Fruit fly (Drosophila melanogaster) whole organism, embryonic: ENCODE measurements around the gene ZIPIC.

Experiments
- Abd-B ChIP-seq: fragments of 200-800 bp; sonication (Bioruptor generic); optimal IDR thresholded peaks from 2 replicates; lab custom pipeline; 2018; ENCODE audit warnings: missing biosample characterization, mild to moderate bottlenecking, missing genetic modification characterization, moderate library complexity
- Adf1 ChIP-seq: fragments of 200-800 bp; sonication (Bioruptor generic); IDR thresholded peaks from 2 replicates; pipeline ENCODE4 v1.3.6; 2022; ENCODE audit warnings: missing biosample characterization, missing genetic modification characterization
- CG10979 ChIP-seq: fragments of 200-800 bp; sonication (Bioruptor generic); optimal IDR thresholded peaks from 2 replicates; lab custom pipeline; 2018; ENCODE audit warnings: missing biosample characterization, mild to moderate bottlenecking, missing genetic modification characterization, moderate library complexity
- CG11093 ChIP-seq: fragments of 200-800 bp; sonication (Bioruptor generic); IDR thresholded peaks from 3 replicates; pipeline ENCODE4 v1.3.6; 2022; ENCODE audit warnings: missing biosample characterization, missing genetic modification characterization
- CG11695 ChIP-seq: fragments of 200-800 bp; sonication (Bioruptor generic); IDR thresholded peaks from 3 replicates; pipeline ENCODE4 v1.3.6; 2022; ENCODE audit warnings: missing biosample characterization, missing genetic modification characterization
- CG12155 ChIP-seq: fragments of 200-800 bp; sonication (Bioruptor generic); optimal IDR thresholded peaks from 3 replicates; lab custom pipeline; 2016; ENCODE audit warnings: missing biosample characterization, missing genetic modification characterization
- CG12659 ChIP-seq: fragments of 200-800 bp; sonication (Bioruptor generic); optimal IDR thresholded peaks from 3 replicates; lab custom pipeline; 2017; ENCODE audit warnings: mild to moderate bottlenecking, missing biosample characterization, missing genetic modification reagents, missing genetic modification characterization
- CG13287 ChIP-seq: fragments of 200-800 bp; sonication (Bioruptor generic); IDR thresholded peaks from 2 replicates; pipeline ENCODE4 v1.3.6; 2022; ENCODE audit warnings: missing biosample characterization, missing genetic modification characterization; ENCODE audit not compliant: partially characterized antibody
- CG13775 ChIP-seq: fragments of 200-800 bp; sonication (Bioruptor generic); optimal IDR thresholded peaks from 3 replicates; lab custom pipeline; 2017; ENCODE audit warnings: missing biosample characterization, mild to moderate bottlenecking, missing genetic modification characterization
- CG14710 ChIP-seq: fragments of 200-800 bp; sonication (Bioruptor generic); optimal IDR thresholded peaks from 3 replicates; lab custom pipeline; 2019; ENCODE audit warnings: missing biosample characterization, mild to moderate bottlenecking, missing genetic modification characterization, moderate library complexity
- CG14965 ChIP-seq: fragments of 200-800 bp; sonication (Bioruptor generic); optimal IDR thresholded peaks from 2 replicates; lab custom pipeline; 2016; ENCODE audit warnings: missing biosample characterization, missing genetic modification characterization, borderline replicate concordance
- CG15269 ChIP-seq: fragments of 200-800 bp; sonication (Bioruptor generic); optimal IDR thresholded peaks from 2 replicates; lab custom pipeline; 2018; ENCODE audit warnings: missing biosample characterization, mild to moderate bottlenecking, missing genetic modification characterization, moderate library complexity
- CG16815 ChIP-seq: fragments of 200-800 bp; sonication (Bioruptor generic); optimal IDR thresholded peaks from 3 replicates; lab custom pipeline; 2017; ENCODE audit warnings: missing biosample characterization, mild to moderate bottlenecking, missing genetic modification characterization
- CG17385 ChIP-seq: fragments of 200-800 bp; sonication (Bioruptor generic); optimal IDR thresholded peaks from 3 replicates; lab custom pipeline; 2018; ENCODE audit warnings: missing biosample characterization, mild to moderate bottlenecking, missing genetic modification characterization
- CG17612 ChIP-seq: fragments of 200-800 bp; sonication (Bioruptor generic); IDR thresholded peaks from 2 replicates; pipeline ENCODE4 v1.3.6; 2022; ENCODE audit warnings: missing biosample characterization, missing genetic modification characterization
- CG18599 ChIP-seq: fragments of 200-800 bp; sonication (Bioruptor generic); optimal IDR thresholded peaks from 3 replicates; lab custom pipeline; 2017; ENCODE audit warnings: missing biosample characterization, missing genetic modification characterization, mild to moderate bottlenecking, moderate library complexity, missing genetic modification reagents
- CG2129 ChIP-seq: fragments of 200-800 bp; sonication (Bioruptor generic); IDR thresholded peaks from 2 replicates; pipeline ENCODE4 v1.3.6; 2022; ENCODE audit warnings: missing biosample characterization, missing genetic modification characterization; ENCODE audit not compliant: partially characterized antibody
- CG31388 ChIP-seq: fragments of 200-800 bp; sonication (Bioruptor generic); optimal IDR thresholded peaks from 2 replicates; lab custom pipeline; 2016; ENCODE audit warnings: missing biosample characterization, missing genetic modification characterization
- CG32532 ChIP-seq: fragments of 200-800 bp; sonication (Bioruptor generic); IDR thresholded peaks from 2 replicates; pipeline ENCODE4 v1.3.6; 2022; ENCODE audit warnings: missing biosample characterization, missing genetic modification characterization
- CG34422 ChIP-seq: fragments of 200-800 bp; sonication (Bioruptor generic); IDR thresholded peaks from 3 replicates; pipeline ENCODE4 v1.3.6; 2022; ENCODE audit warnings: missing biosample characterization, missing genetic modification characterization
- CG3726 ChIP-seq: fragments of 200-800 bp; sonication (Bioruptor generic); IDR thresholded peaks from 3 replicates; pipeline ENCODE4, ENCODE4 v1.3.6; 2022; ENCODE audit warnings: missing biosample characterization, missing genetic modification characterization
- CG5245 ChIP-seq: fragments of 200-800 bp; sonication (Bioruptor generic); optimal IDR thresholded peaks from 3 replicates; lab custom pipeline; 2016; ENCODE audit warnings: missing biosample characterization, missing genetic modification characterization
- CG6689 ChIP-seq: fragments of 200-800 bp; sonication (Bioruptor generic); IDR thresholded peaks from 2 replicates; pipeline ENCODE4 v1.3.6; 2022; ENCODE audit warnings: missing biosample characterization, missing genetic modification characterization
- CG7745 ChIP-seq: fragments of 200-800 bp; sonication (Bioruptor generic); optimal IDR thresholded peaks from 2 replicates; lab custom pipeline; 2018; ENCODE audit warnings: missing biosample characterization, mild to moderate bottlenecking, missing genetic modification characterization, moderate library complexity
- CG8281 ChIP-seq: fragments of 200-800 bp; sonication (Bioruptor generic); optimal IDR thresholded peaks from 2 replicates; lab custom pipeline; 2018; ENCODE audit warnings: missing biosample characterization, mild to moderate bottlenecking, missing genetic modification characterization, moderate library complexity
- CG8290 ChIP-seq, 3 experiments: fragments of 200-800 bp; sonication (Bioruptor generic); optimal IDR thresholded peaks; 2 replicates each; lab custom pipeline; 2016 to 2019; ENCODE audit warnings: missing biosample characterization in 3 of 3, missing genetic modification characterization in 3 of 3, mild to moderate bottlenecking in 2 of 3, moderate library complexity in 1 of 3
- CG9817 ChIP-seq: fragments of 200-800 bp; sonication (Bioruptor generic); optimal IDR thresholded peaks from 2 replicates; lab custom pipeline; 2018; ENCODE audit warnings: missing biosample characterization, mild to moderate bottlenecking, missing genetic modification characterization, moderate library complexity
- CG9932 ChIP-seq: fragments of 200-800 bp; sonication (Bioruptor generic); IDR thresholded peaks from 2 replicates; pipeline ENCODE4 v1.3.6; 2022; ENCODE audit warnings: missing biosample characterization, missing genetic modification characterization
- GATAe ChIP-seq: fragments of 200-800 bp; sonication (Bioruptor generic); conservative IDR thresholded peaks from 2 replicates; pipeline ENCODE4 v1.3.6; 2022; ENCODE audit warnings: missing biosample characterization, missing genetic modification characterization
- Hr51 ChIP-seq, 2 experiments: fragments of 200-800 bp; sonication (Bioruptor generic); optimal IDR thresholded peaks; 2 replicates in 1 of 2; 3 replicates in 1 of 2; lab custom pipeline; 2016 to 2018; ENCODE audit warnings: missing biosample characterization in 2 of 2, missing genetic modification characterization in 2 of 2, mild to moderate bottlenecking in 1 of 2, moderate library complexity in 1 of 2
- MESR4 ChIP-seq: fragments of 200-800 bp; sonication (Bioruptor generic); optimal IDR thresholded peaks from 2 replicates; lab custom pipeline; 2018; ENCODE audit warnings: missing biosample characterization, mild to moderate bottlenecking, missing genetic modification characterization, moderate library complexity
- Med ChIP-seq: fragments of 200-800 bp; sonication (Bioruptor generic); peaks from one replicate; lab custom pipeline; 2016; ENCODE audit warnings: missing biosample characterization, missing genetic modification characterization, mild to moderate bottlenecking, inconsistent platforms, moderate library complexity
- Nf-YB ChIP-seq: fragments of 200-800 bp; sonication (Bioruptor generic); optimal IDR thresholded peaks from 3 replicates; lab custom pipeline; 2019; ENCODE audit warnings: missing biosample characterization, mild to moderate bottlenecking, missing genetic modification characterization, moderate library complexity
- Rfx ChIP-seq: fragments of 200-800 bp; sonication (Bioruptor generic); IDR thresholded peaks from 2 replicates; pipeline ENCODE4 v1.3.6; 2022; ENCODE audit warnings: missing biosample characterization, missing genetic modification characterization
- Side ChIP-seq: fragments of 200-800 bp; sonication (Bioruptor generic); optimal IDR thresholded peaks from 2 replicates; lab custom pipeline; 2016; ENCODE audit warnings: missing biosample characterization, missing genetic modification characterization
- abd-A ChIP-seq: fragments of 200-800 bp; sonication (Bioruptor generic); optimal IDR thresholded peaks from 3 replicates; lab custom pipeline; 2019; ENCODE audit warnings: missing biosample characterization, mild to moderate bottlenecking, missing genetic modification characterization, moderate library complexity
- ato ChIP-seq: fragments of 200-800 bp; sonication (Bioruptor generic); IDR thresholded peaks from 2 replicates; pipeline ENCODE4 v1.3.6; 2022; ENCODE audit warnings: missing biosample characterization, missing genetic modification characterization; ENCODE audit not compliant: partially characterized antibody
- br ChIP-seq: fragments of >200 bp; optimal IDR thresholded peaks from 2 replicates; lab custom pipeline; 2017
- fd3F ChIP-seq: fragments of 200-800 bp; sonication (Bioruptor generic); optimal IDR thresholded peaks from 2 replicates; lab custom pipeline; 2018; ENCODE audit warnings: missing biosample characterization, mild to moderate bottlenecking, missing genetic modification characterization, moderate library complexity
- fru ChIP-seq: fragments of >200 bp; optimal IDR thresholded peaks from 2 replicates; lab custom pipeline; 2017
- jumu ChIP-seq: fragments of 200-800 bp; sonication (Bioruptor generic); optimal IDR thresholded peaks from 3 replicates; lab custom pipeline; 2016; ENCODE audit warnings: missing biosample characterization, missing genetic modification characterization
- knrl ChIP-seq: fragments of 200-800 bp; sonication (Bioruptor generic); IDR thresholded peaks from 3 replicates; pipeline ENCODE4 v1.3.6; 2022; ENCODE audit warnings: missing biosample characterization, missing genetic modification characterization; ENCODE audit not compliant: partially characterized antibody
- nerfin-1 ChIP-seq: fragments of 200-800 bp; sonication (Bioruptor generic); optimal IDR thresholded peaks from 3 replicates; lab custom pipeline; 2019; ENCODE audit warnings: missing biosample characterization, mild to moderate bottlenecking, missing genetic modification characterization, moderate library complexity
- p53 ChIP-seq: fragments of 200-800 bp; sonication (Bioruptor generic); optimal IDR thresholded peaks from 2 replicates; lab custom pipeline; 2016; ENCODE audit warnings: missing biosample characterization, missing genetic modification characterization
- pfk ChIP-seq: fragments of 200-800 bp; sonication (Bioruptor generic); optimal IDR thresholded peaks from 2 replicates; lab custom pipeline; 2018; ENCODE audit warnings: missing biosample characterization, mild to moderate bottlenecking, missing genetic modification characterization, moderate library complexity
- repo ChIP-seq: fragments of 200-800 bp; sonication (Bioruptor generic); optimal IDR thresholded peaks from 2 replicates; lab custom pipeline; 2016; ENCODE audit warnings: missing biosample characterization, missing genetic modification characterization
- sd ChIP-seq: fragments of 200-800 bp; sonication (Bioruptor generic); optimal IDR thresholded peaks from 3 replicates; lab custom pipeline; 2018; ENCODE audit warnings: missing biosample characterization, mild to moderate bottlenecking, missing genetic modification characterization, moderate library complexity
- slp2 ChIP-seq: fragments of 200-800 bp; sonication (Bioruptor generic); optimal IDR thresholded peaks from 2 replicates; lab custom pipeline; 2016; ENCODE audit warnings: missing biosample characterization, missing genetic modification characterization
- sqz ChIP-seq: fragments of 200-800 bp; sonication (Bioruptor generic); optimal IDR thresholded peaks from 3 replicates; lab custom pipeline; 2018; ENCODE audit warnings: missing biosample characterization, mild to moderate bottlenecking, missing genetic modification characterization
- tgo ChIP-seq: fragments of 200-800 bp; sonication (Bioruptor generic); IDR thresholded peaks from 3 replicates; pipeline ENCODE4 v1.3.6; 2022; ENCODE audit warnings: missing biosample characterization, missing genetic modification characterization
- zen ChIP-seq: fragments of 200-800 bp; sonication (Bioruptor generic); optimal IDR thresholded peaks from 3 replicates; lab custom pipeline; 2018; ENCODE audit warnings: missing biosample characterization, mild to moderate bottlenecking, missing genetic modification characterization, moderate library complexity

Gene ZIPIC

dm6 chr3R:30050448-30050847 lies 13.8 kb upstream of the ZIPIC start:
- peak; percentile 67 for TF ChIP-seq sd
- no peak for TF ChIP-seq ato
- TF ChIP-seq MESR4 (GFP tag; lab: Kevin White, UChicago), result no peak
- TF ChIP-seq CG31388, result no peak
- no peak for TF ChIP-seq zen (tag; lab: Kevin White, UChicago)
- TF ChIP-seq Side (GFP tag; lab: Kevin White, UChicago), result no peak
- no peak for TF ChIP-seq CG3726
- no peak for TF ChIP-seq br (lab: Kevin White, UChicago)
- no peak for TF ChIP-seq CG16815
- no peak for TF ChIP-seq p53 (GFP tag; lab: Kevin White, UChicago)
- TF ChIP-seq CG7745 (tag; lab: Kevin White, UChicago), result no peak
- no peak for TF ChIP-seq CG11093 (GFP tag; lab: Robert Waterston, UW)
- no peak for TF ChIP-seq jumu
- TF ChIP-seq slp2 (GFP tag; lab: Kevin White, UChicago), result no peak
- no peak for TF ChIP-seq CG10979 (tag; lab: Kevin White, UChicago)
- no peak for TF ChIP-seq fd3F (GFP tag; lab: Kevin White, UChicago)
- no peak for TF ChIP-seq pfk (GFP tag; lab: Kevin White, UChicago)
- no peak for TF ChIP-seq CG14710 (tag; lab: Kevin White, UChicago)
- no peak for TF ChIP-seq CG9932 (GFP tag; lab: Robert Waterston, UW)
- TF ChIP-seq CG15269 (tag; lab: Kevin White, UChicago), result no peak
- no peak for TF ChIP-seq CG2129 (GFP tag; lab: Robert Waterston, UW)
- no peak for TF ChIP-seq CG8290 (GFP tag; optimal IDR thresholded peaks at IDR 0.05; lab: Kevin White, UChicago)
- peak in 1 of 2 experiments; percentile 26 for TF ChIP-seq CG8290 (tag; optimal IDR thresholded peaks at IDR 0.05; lab: Kevin White, UChicago)
- no peak for TF ChIP-seq nerfin-1 (tag; lab: Kevin White, UChicago)
- TF ChIP-seq CG34422 (GFP tag; lab: Robert Waterston, UW), result no peak
- no peak for TF ChIP-seq CG9817 (tag; lab: Kevin White, UChicago)
- 0 out of 2 replicates have a peak, but pooled peaks have one; percentile 15 for TF ChIP-seq Rfx (GFP tag; lab: Robert Waterston, UW)
- TF ChIP-seq CG13775, result no peak
- TF ChIP-seq knrl (GFP tag; lab: Robert Waterston, UW), result no peak
- no peak for TF ChIP-seq fru (lab: Kevin White, UChicago)
- TF ChIP-seq Med (GFP tag; lab: Kevin White, UChicago), result peak; percentile 53
- TF ChIP-seq CG13287 (GFP tag; lab: Robert Waterston, UW), result no peak
- TF ChIP-seq CG32532 (GFP tag; lab: Robert Waterston, UW), result no peak
- TF ChIP-seq CG5245 (GFP tag; lab: Kevin White, UChicago), result no peak
- TF ChIP-seq Hr51 (GFP tag; optimal IDR thresholded peaks at IDR 0.05; lab: Kevin White, UChicago), result no peak
- TF ChIP-seq tgo, result no peak
- TF ChIP-seq Nf-YB, result no peak
- TF ChIP-seq Abd-B (GFP tag; lab: Kevin White, UChicago), result no peak
- no peak for TF ChIP-seq CG6689 (GFP tag; lab: Robert Waterston, UW)
- no peak for TF ChIP-seq repo (GFP tag; lab: Kevin White, UChicago)
- TF ChIP-seq CG12659 (GFP tag; lab: Kevin White, UChicago), result no peak
- TF ChIP-seq Adf1, result no peak
- TF ChIP-seq CG17385 (GFP tag; lab: Kevin White, UChicago), result no peak
- TF ChIP-seq CG11695 (GFP tag; lab: Robert Waterston, UW), result no peak
- no peak for TF ChIP-seq sqz
- TF ChIP-seq CG17612 (GFP tag; lab: Robert Waterston, UW), result peak; percentile 42; the same call in 1 of the 2 replicates
- TF ChIP-seq CG8281 (tag; lab: Kevin White, UChicago), result no peak
- no peak for TF ChIP-seq CG12155 (GFP tag; lab: Kevin White, UChicago)
- TF ChIP-seq CG14965 (GFP tag; lab: Kevin White, UChicago), result no peak
- TF ChIP-seq GATAe (GFP tag; lab: Robert Waterston, UW), result no peak
- TF ChIP-seq abd-A (tag; lab: Kevin White, UChicago), result no peak
- no peak for TF ChIP-seq CG18599 (GFP tag; lab: Kevin White, UChicago)
